Worm (Caenorhabditis elegans) whole organism, L4/young adult: ENCODE results near the gene K11D12.6.

Source experiments
- W03F9.2 ChIP-seq: fragments of 150-350 bp; optimal IDR thresholded peaks from 2 replicates; lab custom pipeline; 2014; ENCODE audit warnings: missing biosample characterization, missing genetic modification characterization
- dao-5 ChIP-seq: sonication (generic microtip); optimal IDR thresholded peaks from 2 replicates; lab custom pipeline; 2016; ENCODE audit warnings: missing genotype, missing genetic modification characterization, moderate library complexity, missing compliant biosample characterization
- him-1 ChIP-seq: sonication (generic microtip); optimal IDR thresholded peaks from 2 replicates; lab custom pipeline; 2016; ENCODE audit warnings: missing genotype, missing genetic modification reagents, missing genetic modification characterization, missing compliant biosample characterization

DNA sequence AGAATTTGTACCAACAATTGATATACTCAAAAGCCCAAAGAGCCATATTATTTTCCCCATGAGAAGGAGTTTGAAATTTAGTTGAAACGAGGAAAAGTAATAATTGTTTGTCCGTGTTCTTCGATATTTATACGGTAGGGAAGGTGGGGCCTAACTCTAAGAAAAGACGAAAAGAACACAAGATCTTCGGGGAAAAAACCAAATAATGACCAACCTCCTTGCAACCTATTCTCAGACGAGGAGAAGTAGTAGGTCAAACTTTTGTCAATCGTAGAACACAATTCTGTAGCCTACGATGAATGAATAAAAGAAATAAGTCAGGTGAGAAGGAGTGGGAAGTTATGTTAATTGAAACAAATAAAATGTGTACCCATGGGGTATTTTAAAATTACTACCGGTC, 47.9 kb downstream of the K11D12.6 start, which contains the start of gene ncx-8:
- TF ChIP-seq him-1 (tag; lab: Kevin White, UChicago) (no peak), W03F9.2 (tag; lab: Kevin White, UChicago) (no peak), dao-5 (no peak)
